Worm (Caenorhabditis elegans) whole organism, L3 larva: ENCODE data around the gene C23H3.5.

ENCODE experiments used
- R02D3.7 ChIP-seq: fragments of 150-350 bp; optimal IDR thresholded peaks from 2 replicates; lab custom pipeline; 2014; ENCODE audit warnings: missing biosample characterization, missing genetic modification characterization
- ZK546.5 ChIP-seq: sonication (generic microtip); optimal IDR thresholded peaks from 2 replicates; lab custom pipeline; 2017; ENCODE audit warnings: missing biosample characterization, missing genetic modification characterization
- aly-2 ChIP-seq: fragments of 150-350 bp; optimal IDR thresholded peaks from 2 replicates; lab custom pipeline; 2014; ENCODE audit warnings: missing biosample characterization, missing genetic modification characterization
- ceh-16 ChIP-seq: sonication (generic microtip); optimal IDR thresholded peaks from 2 replicates; lab custom pipeline; 2017; ENCODE audit warnings: missing biosample characterization, missing genetic modification characterization
- ceh-28 ChIP-seq: fragments of 150-350 bp; optimal IDR thresholded peaks from 2 replicates; lab custom pipeline; 2014; ENCODE audit warnings: missing biosample characterization, missing genetic modification reagents, missing genetic modification characterization
- daf-12 ChIP-seq: fragments of 150-350 bp; optimal IDR thresholded peaks from 2 replicates; lab custom pipeline; 2014; ENCODE audit warnings: missing biosample characterization, missing genetic modification reagents, missing genetic modification characterization
- egl-27 ChIP-seq: sonication (generic microtip); optimal IDR thresholded peaks from 4 replicates; lab custom pipeline; 2017; ENCODE audit warnings: missing biosample characterization, missing genetic modification reagents, missing genetic modification characterization
- egl-5 ChIP-seq: fragments of 150-350 bp; optimal IDR thresholded peaks from 2 replicates; lab custom pipeline; 2017; ENCODE audit warnings: missing biosample characterization, missing genetic modification reagents, missing genetic modification characterization, inconsistent platforms
- elt-1 ChIP-seq: fragments of 150-350 bp; optimal IDR thresholded peaks from 2 replicates; lab custom pipeline; 2014; ENCODE audit warnings: missing biosample characterization, missing genetic modification characterization
- elt-2 ChIP-seq: sonication (generic microtip); optimal IDR thresholded peaks from 2 replicates; lab custom pipeline; 2016; ENCODE audit warnings: missing genetic modification reagents, mild to moderate bottlenecking, missing genetic modification characterization, missing compliant biosample characterization
- eor-1 ChIP-seq, 2 experiments: fragments of 150-350 bp; optimal IDR thresholded peaks; 2 replicates each; lab custom pipeline; 2014 to 2018; ENCODE audit warnings: missing biosample characterization in 2 of 2, missing genetic modification characterization in 2 of 2
- fkh-2 ChIP-seq: fragments of 150-350 bp; optimal IDR thresholded peaks from 2 replicates; lab custom pipeline; 2014; ENCODE audit warnings: missing biosample characterization, missing genetic modification reagents, missing genetic modification characterization
- fos-1 ChIP-seq: fragments of 150-350 bp; optimal IDR thresholded peaks from 2 replicates; lab custom pipeline; 2014; ENCODE audit warnings: missing biosample characterization, missing genetic modification characterization
- hmg-11 ChIP-seq: sonication (generic microtip); optimal IDR thresholded peaks from 2 replicates; lab custom pipeline; 2016; ENCODE audit warnings: missing genetic modification characterization, missing compliant biosample characterization
- jun-1 ChIP-seq: fragments of 150-350 bp; optimal IDR thresholded peaks from 2 replicates; lab custom pipeline; 2014; ENCODE audit warnings: missing biosample characterization, missing genetic modification reagents, missing genetic modification characterization
- lin-39 ChIP-seq: fragments of 150-350 bp; optimal IDR thresholded peaks from 2 replicates; lab custom pipeline; 2018; ENCODE audit warnings: missing biosample characterization, missing genetic modification reagents, missing genetic modification characterization
- mml-1 ChIP-seq: fragments of 150-350 bp; sonication (generic microtip); optimal IDR thresholded peaks from 3 replicates; lab custom pipeline; 2014; ENCODE audit warnings: missing biosample characterization, missing genetic modification characterization
- nfya-1 ChIP-seq: sonication (generic microtip); optimal IDR thresholded peaks from 2 replicates; lab custom pipeline; 2017; ENCODE audit warnings: missing genetic modification characterization, mild to moderate bottlenecking, missing compliant biosample characterization, antibody characterized with exemption, moderate library complexity; ENCODE audit not compliant: insufficient read depth
- nhr-11 ChIP-seq: fragments of 150-350 bp; optimal IDR thresholded peaks from 2 replicates; lab custom pipeline; 2014; ENCODE audit warnings: missing biosample characterization, missing genetic modification characterization
- nhr-12 ChIP-seq: fragments of 150-350 bp; optimal IDR thresholded peaks from 2 replicates; lab custom pipeline; 2014; ENCODE audit warnings: missing biosample characterization, missing genetic modification characterization
- nhr-23 ChIP-seq: fragments of 150-350 bp; optimal IDR thresholded peaks from 2 replicates; lab custom pipeline; 2014; ENCODE audit warnings: missing biosample characterization, missing genetic modification reagents, missing genetic modification characterization
- nhr-25 ChIP-seq: sonication (generic microtip); optimal IDR thresholded peaks from 2 replicates; lab custom pipeline; 2017; ENCODE audit warnings: missing biosample characterization, missing genetic modification characterization
- nhr-77 ChIP-seq: fragments of 150-350 bp; optimal IDR thresholded peaks from 2 replicates; lab custom pipeline; 2014; ENCODE audit warnings: missing biosample characterization, missing genetic modification characterization
- pha-4 ChIP-seq: fragments of 150-350 bp; optimal IDR thresholded peaks from 2 replicates; lab custom pipeline; 2014; ENCODE audit warnings: missing biosample characterization, missing genetic modification reagents, missing genetic modification characterization
- pqm-1 ChIP-seq: fragments of 150-350 bp; optimal IDR thresholded peaks from 2 replicates; lab custom pipeline; 2017; ENCODE audit warnings: missing biosample characterization, missing genetic modification characterization, inconsistent platforms
- skn-1 ChIP-seq: fragments of 150-350 bp; optimal IDR thresholded peaks from 2 replicates; lab custom pipeline; 2014; ENCODE audit warnings: missing biosample characterization, missing genetic modification characterization
- snpc-4 ChIP-seq: fragments of 150-350 bp; optimal IDR thresholded peaks from 2 replicates; lab custom pipeline; 2014; ENCODE audit warnings: missing biosample characterization, missing genetic modification characterization
- tbx-2 ChIP-seq: sonication (generic microtip); optimal IDR thresholded peaks from 2 replicates; lab custom pipeline; 2016; ENCODE audit warnings: mild to moderate bottlenecking, missing genetic modification characterization, missing compliant biosample characterization
- unc-39 ChIP-seq: sonication (generic microtip); optimal IDR thresholded peaks from 4 replicates; lab custom pipeline; 2017; ENCODE audit warnings: missing biosample characterization, missing genetic modification characterization
- unc-62 ChIP-seq: fragments of 150-350 bp; sonication (generic microtip); optimal IDR thresholded peaks from 4 replicates; lab custom pipeline; 2014; ENCODE audit warnings: missing biosample characterization, missing genetic modification reagents, missing genetic modification characterization
- zag-1 ChIP-seq: fragments of 150-350 bp; optimal IDR thresholded peaks from 2 replicates; lab custom pipeline; 2014; ENCODE audit warnings: missing biosample characterization, missing genetic modification characterization
- ztf-4 ChIP-seq: fragments of 150-350 bp; optimal IDR thresholded peaks from 2 replicates; lab custom pipeline; 2014; ENCODE audit warnings: missing biosample characterization, missing genetic modification characterization

The C23H3.5 gene

ce11 chrII:47280-47679, at the start of gene C23H3.5:
TSS of gene C23H3.5 (plus strand) at chrII:47580.
- TF ChIP-seq mml-1 (tag; lab: Kevin White, UChicago) (no peak), elt-1 (tag; lab: Kevin White, UChicago) (no peak), egl-27 (tag; lab: Kevin White, UChicago) (no peak), nhr-25 (tag; lab: Kevin White, UChicago) (no peak)

ce11 chrII:586-985, 46.8 kb upstream of the C23H3.5 start:
- TF ChIP-seq fkh-2 (tag; lab: Kevin White, UChicago), result no peak
- TF ChIP-seq elt-1 (tag; lab: Kevin White, UChicago), result no peak
- no peak for TF ChIP-seq ZK546.5 (tag; lab: Kevin White, UChicago)
- no peak for TF ChIP-seq egl-5 (tag; lab: Kevin White, UChicago)
- TF ChIP-seq tbx-2 (tag; lab: Kevin White, UChicago), result no peak
- TF ChIP-seq, all 47 proteins: peak for 0

ce11 chrII:1334-1898, 46.0 kb upstream of the C23H3.5 start, which contains the start of gene 2L52.1:
TSS of gene 2L52.1 (plus strand) at chrII:1848.
- no peak for TF ChIP-seq nhr-12 (tag; lab: Kevin White, UChicago)
- no peak for TF ChIP-seq nhr-11 (tag; lab: Kevin White, UChicago)
- no peak for TF ChIP-seq mml-1 (tag; lab: Kevin White, UChicago)
- no peak for TF ChIP-seq tbx-2 (tag; lab: Kevin White, UChicago)
- TF ChIP-seq zag-1 (tag; lab: Kevin White, UChicago), result no peak
- no peak for TF ChIP-seq jun-1 (tag; lab: Kevin White, UChicago)
- TF ChIP-seq nfya-1 (tag; lab: Kevin White, UChicago), result peak; percentile 59
- no peak for TF ChIP-seq daf-12 (tag; lab: Kevin White, UChicago)
- TF ChIP-seq aly-2 (tag; lab: Kevin White, UChicago), result no peak
- TF ChIP-seq hmg-11 (tag; lab: Kevin White, UChicago), result peak; percentile 9
- peak; percentile 56 for TF ChIP-seq lin-39
- TF ChIP-seq ceh-28 (tag; lab: Kevin White, UChicago), result peak; percentile 5
- peak; percentile 43 for TF ChIP-seq egl-5 (tag; lab: Kevin White, UChicago)
- TF ChIP-seq unc-39, result no peak
- TF ChIP-seq fkh-2 (tag; lab: Kevin White, UChicago), result no peak
- no peak for TF ChIP-seq ztf-4 (tag; lab: Kevin White, UChicago)
- no peak for TF ChIP-seq unc-62 (GFP tag; lab: Kevin White, UChicago)

ce11 chrII:4793-5192, 42.6 kb upstream of the C23H3.5 start:
- TF ChIP-seq ceh-16 (tag; lab: Kevin White, UChicago) (no peak), nhr-25 (tag; lab: Kevin White, UChicago) (no peak), skn-1 (no peak), fos-1 (tag; lab: Kevin White, UChicago) (no peak), aly-2 (tag; lab: Kevin White, UChicago) (no peak), elt-2 (tag; lab: Kevin White, UChicago) (no peak), daf-12 (tag; lab: Kevin White, UChicago) (no peak), snpc-4 (no peak), nhr-11 (tag; lab: Kevin White, UChicago) (no peak), pqm-1 (tag; lab: Kevin White, UChicago) (no peak), nhr-23 (tag; lab: Kevin White, UChicago) (no peak), eor-1 (tag; optimal IDR thresholded peaks at IDR 0.05; lab: Kevin White, UChicago) (no peak), pha-4 (tag; lab: Kevin White, UChicago) (no peak), ZK546.5 (tag; lab: Kevin White, UChicago) (no peak), mml-1 (tag; lab: Kevin White, UChicago) (no peak), unc-62 (GFP tag; lab: Kevin White, UChicago) (no peak), R02D3.7 (tag; lab: Kevin White, UChicago) (no peak), nhr-77 (tag; lab: Kevin White, UChicago) (no peak), zag-1 (tag; lab: Kevin White, UChicago) (no peak), hmg-11 (tag; lab: Kevin White, UChicago) (no peak)

ce11 chrII:6349-6748, 41.0 kb upstream of the C23H3.5 start, which contains the start of gene osta-1:
TSS of gene osta-1 (plus strand) at chrII:6657.
- TF ChIP-seq jun-1 (tag; lab: Kevin White, UChicago) (no peak), nhr-11 (tag; lab: Kevin White, UChicago) (peak; percentile 75)
- TF ChIP-seq, all 47 proteins: peak for 1
